Worm (Caenorhabditis elegans): ENCODE data around the gene acox-1.6.

ce11 chrX:15828059-15828458, 10.3 kb downstream of the acox-1.6 start, which contains the start of gene Y7A5A.20:
- TF ChIP-seq nhr-237 (tag; optimal IDR thresholded peaks at IDR 0.05) (no peak), blmp-1 (tag; optimal IDR thresholded peaks at IDR 0.05; ENCODE audit: insufficient read depth) (no peak), snpc-4 (tag; optimal IDR thresholded peaks at IDR 0.05) (no peak), nhr-77 (tag; optimal IDR thresholded peaks at IDR 0.05) (no peak), aly-2 (tag; optimal IDR thresholded peaks at IDR 0.05) (no peak), unc-62 (GFP tag; optimal IDR thresholded peaks at IDR 0.05) (no peak)

Data from whole organism, L2 larva.